Fruit fly (Drosophila melanogaster): ENCODE data around the gene DCP2.

dm6 chr3L:15844577-15844976 is 18.4 kb upstream of the DCP2 start:
- TF ChIP-seq CG11617 (GFP tag; optimal IDR thresholded peaks at IDR 0.05) (no peak), CG7101 (tag; optimal IDR thresholded peaks at IDR 0.05) (no peak), bab1 (GFP tag; optimal IDR thresholded peaks at IDR 0.05) (no peak), CG33017 (tag; optimal IDR thresholded peaks at IDR 0.05) (no peak), CG1620 (GFP tag; optimal IDR thresholded peaks at IDR 0.05) (no peak), CG12768 (GFP tag; optimal IDR thresholded peaks at IDR 0.05) (no peak), Hr96 (GFP tag; optimal IDR thresholded peaks at IDR 0.05) (no peak), kay (GFP tag; ENCODE audit: borderline replicate concordance) (no peak), Crg-1 (GFP tag; optimal IDR thresholded peaks at IDR 0.05) (no peak), toe (GFP tag; optimal IDR thresholded peaks at IDR 0.05) (no peak), Clk (GFP tag; optimal IDR thresholded peaks at IDR 0.05) (no peak), ovo (GFP tag; optimal IDR thresholded peaks at IDR 0.05) (no peak)
